Worm (Caenorhabditis elegans) whole organism, L4/young adult: Measurements from ENCODE around the gene Y75B8A.25.

Source experiments
- dao-5 ChIP-seq: sonication (generic microtip); optimal IDR thresholded peaks from 2 replicates; lab custom pipeline; 2016; ENCODE audit warnings: missing genotype, missing genetic modification characterization, moderate library complexity, missing compliant biosample characterization
- him-1 ChIP-seq: sonication (generic microtip); optimal IDR thresholded peaks from 2 replicates; lab custom pipeline; 2016; ENCODE audit warnings: missing genotype, missing genetic modification reagents, missing genetic modification characterization, missing compliant biosample characterization

ce11 chrIII:12312886-12313285, 39.0 kb downstream of the Y75B8A.25 start, which contains the start of gene Y75B8A.39:
- no peak for TF ChIP-seq him-1
- TF ChIP-seq dao-5: no peak
